Fruit fly (Drosophila melanogaster): ENCODE results near the gene SH3PX1.

The SH3PX1 gene

DNA sequence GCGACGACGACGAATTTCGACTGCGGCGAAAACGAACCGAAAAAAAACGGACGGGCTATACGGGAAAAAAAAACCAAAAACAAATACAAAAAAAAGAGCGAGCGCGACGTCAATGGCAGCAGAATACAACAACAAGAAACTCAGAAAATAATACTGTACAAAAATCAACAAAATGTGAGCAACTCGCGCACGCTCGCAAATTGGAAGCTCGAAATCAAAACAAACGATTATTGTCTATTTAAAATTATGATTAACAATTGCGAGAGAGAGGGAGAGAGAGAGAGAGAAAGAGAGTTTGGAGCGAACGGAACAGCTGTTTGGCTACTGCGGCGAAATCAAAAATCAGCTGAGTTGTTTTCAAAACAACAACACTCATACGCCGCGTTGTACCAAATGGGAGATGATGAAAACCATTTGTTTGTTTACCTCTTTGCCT lies 38.1 kb downstream of the SH3PX1 start (continued):
- TF ChIP-seq Lpt (GFP tag; optimal IDR thresholded peaks at IDR 0.05) = peak; percentile 44
- peak; percentile 72 for TF ChIP-seq net (GFP tag; optimal IDR thresholded peaks at IDR 0.05)
- no peak for TF ChIP-seq CG3032 (tag; optimal IDR thresholded peaks at IDR 0.05)
- no peak for TF ChIP-seq CG8319 (GFP tag; optimal IDR thresholded peaks at IDR 0.05)
- TF ChIP-seq Sox14 (GFP tag; optimal IDR thresholded peaks at IDR 0.05) = no peak
- TF ChIP-seq Sox15 (GFP tag; optimal IDR thresholded peaks at IDR 0.05) = no peak
- no peak for TF ChIP-seq CG10631 (GFP tag; optimal IDR thresholded peaks at IDR 0.05)
- TF ChIP-seq Gug (GFP tag; IDR thresholded peaks at IDR 0.05) = no peak
- no peak for TF ChIP-seq CG8632 (GFP tag; optimal IDR thresholded peaks at IDR 0.05)
- TF ChIP-seq Eip75B (GFP tag; optimal IDR thresholded peaks at IDR 0.05) = no peak
- no peak for TF ChIP-seq fd85E (GFP tag; optimal IDR thresholded peaks at IDR 0.05)
- peak; percentile 71 for TF ChIP-seq Eip78C (GFP tag)
- TF ChIP-seq spab (GFP tag; optimal IDR thresholded peaks at IDR 0.05) = no peak
- peak; percentile 46 for TF ChIP-seq CG34406 (GFP tag; optimal IDR thresholded peaks at IDR 0.05)
- TF ChIP-seq Sox102F (GFP tag; optimal IDR thresholded peaks at IDR 0.05) = peak; percentile 48
- no peak for TF ChIP-seq CG9139 (GFP tag; optimal IDR thresholded peaks at IDR 0.05)
- TF ChIP-seq dac (GFP tag; optimal IDR thresholded peaks at IDR 0.05) = no peak
- TF ChIP-seq Met (GFP tag; optimal IDR thresholded peaks at IDR 0.05) = peak; percentile 40
- no peak for TF ChIP-seq OdsH (GFP tag; optimal IDR thresholded peaks at IDR 0.05)
- TF ChIP-seq dsx (GFP tag; optimal IDR thresholded peaks at IDR 0.05; ENCODE audit: poor library complexity, severe bottlenecking) = no peak
- peak in 1 of 2 experiments; percentile 47 for TF ChIP-seq salr (GFP tag; optimal IDR thresholded peaks at IDR 0.05)
- TF ChIP-seq ss (GFP tag; optimal IDR thresholded peaks at IDR 0.05) = no peak
- peak; percentile 70 for TF ChIP-seq CG15336 (GFP tag; IDR thresholded peaks at IDR 0.05)
- TF ChIP-seq CG6276 (GFP tag; optimal IDR thresholded peaks at IDR 0.05) = peak; percentile 92
- no peak for TF ChIP-seq CG6792 (GFP tag; optimal IDR thresholded peaks at IDR 0.05)
- no peak for TF ChIP-seq fd59A (GFP tag; optimal IDR thresholded peaks at IDR 0.05)
- TF ChIP-seq CG16779 (tag; optimal IDR thresholded peaks at IDR 0.05) = peak; percentile 72
- TF ChIP-seq CG31627 (GFP tag; optimal IDR thresholded peaks at IDR 0.05) = no peak
- no peak for TF ChIP-seq acj6 (GFP tag; optimal IDR thresholded peaks at IDR 0.05)

DNA sequence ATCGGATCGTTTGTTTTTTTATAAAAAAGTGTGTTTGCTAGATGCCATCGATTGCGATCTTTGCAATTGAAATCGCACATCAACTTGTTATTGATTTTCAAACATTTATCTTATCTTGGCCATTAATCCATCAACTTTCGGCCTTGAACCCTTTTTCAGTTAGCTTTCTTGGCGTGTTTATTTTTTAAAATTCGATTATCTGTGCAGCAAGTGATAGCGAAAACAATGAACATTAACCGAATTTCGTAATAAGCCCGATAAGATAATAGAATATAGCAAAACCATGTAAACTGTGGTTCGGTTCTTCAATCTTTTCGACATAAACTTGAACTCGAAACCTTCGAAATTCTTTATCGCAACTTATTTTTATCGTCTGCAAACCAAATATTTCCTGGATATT lies 39.3 kb downstream of the SH3PX1 start:
- TF ChIP-seq vri (GFP tag; optimal IDR thresholded peaks at IDR 0.05) (peak; percentile 95), Blimp-1 (GFP tag; optimal IDR thresholded peaks at IDR 0.05) (no peak), CG8319 (GFP tag; optimal IDR thresholded peaks at IDR 0.05) (no peak), Eip93F (GFP tag; optimal IDR thresholded peaks at IDR 0.05) (peak; percentile 61), pdm3 (GFP tag; optimal IDR thresholded peaks at IDR 0.05) (no peak)

- TF ChIP-seq lz (GFP tag; optimal IDR thresholded peaks at IDR 0.05) (no peak), Eip93F (GFP tag; optimal IDR thresholded peaks at IDR 0.05) (peak; percentile 54), CG8319 (GFP tag; optimal IDR thresholded peaks at IDR 0.05) (no peak), vri (GFP tag; optimal IDR thresholded peaks at IDR 0.05) (peak; percentile 96), topi (GFP tag; optimal IDR thresholded peaks at IDR 0.05) (no peak), dac (GFP tag; optimal IDR thresholded peaks at IDR 0.05) (no peak), fkh (GFP tag; optimal IDR thresholded peaks at IDR 0.05) (no peak), svp (GFP tag) (peak; percentile 48), Sox15 (GFP tag; optimal IDR thresholded peaks at IDR 0.05) (no peak), Hr38 (GFP tag; optimal IDR thresholded peaks at IDR 0.05) (no peak), Sox14 (GFP tag; optimal IDR thresholded peaks at IDR 0.05) (peak; percentile 87)
Observed at dm6 chr3L:9671372-9671771, 42.3 kb downstream of the SH3PX1 start.
